Worm (Caenorhabditis elegans) whole organism, young adult: Measurements from ENCODE around the gene nhr-111.

Experiments
- B0019.2 ChIP-seq: fragments of 200-800 bp; sonication (Bioruptor generic); conservative IDR thresholded peaks from 2 replicates; pipeline ENCODE4 v1.3.6; 2022; ENCODE audit warnings: missing genetic modification reagents, missing genetic modification characterization, missing compliant biosample characterization
- C06A6.2 ChIP-seq: fragments of 200-800 bp; sonication (Bioruptor generic); conservative IDR thresholded peaks from 2 replicates; pipeline ENCODE4 v1.3.6; 2022; ENCODE audit warnings: missing genetic modification characterization, missing compliant biosample characterization
- D2030.7 ChIP-seq: fragments of 200-800 bp; sonication (Bioruptor generic); IDR thresholded peaks from 2 replicates; pipeline ENCODE4 v1.3.6; 2022; ENCODE audit warnings: missing genetic modification reagents, missing genetic modification characterization, missing compliant biosample characterization
- F52B5.7 ChIP-seq: sonication (generic microtip); optimal IDR thresholded peaks from 2 replicates; lab custom pipeline; 2016; ENCODE audit warnings: mild to moderate bottlenecking, missing genetic modification characterization, missing compliant biosample characterization
- F57A8.1 ChIP-seq: fragments of 200-800 bp; sonication (Bioruptor generic); optimal IDR thresholded peaks from 2 replicates; lab custom pipeline; 2018; ENCODE audit warnings: mild to moderate bottlenecking, missing genetic modification characterization, moderate library complexity, missing compliant biosample characterization
- T07F8.4 ChIP-seq: sonication (generic microtip); optimal IDR thresholded peaks from 2 replicates; lab custom pipeline; 2016; ENCODE audit warnings: mild to moderate bottlenecking, missing genetic modification characterization, moderate library complexity, missing compliant biosample characterization
- akir-1 ChIP-seq: fragments of 200-800 bp; sonication (Bioruptor generic); optimal IDR thresholded peaks from 2 replicates; lab custom pipeline; 2018; ENCODE audit warnings: mild to moderate bottlenecking, missing genetic modification characterization, moderate library complexity, missing compliant biosample characterization
- aptf-2 ChIP-seq: fragments of 200-800 bp; sonication (Bioruptor generic); conservative IDR thresholded peaks from 2 replicates; pipeline ENCODE4 v1.3.6; 2022; ENCODE audit warnings: missing genetic modification reagents, missing genetic modification characterization, missing compliant biosample characterization
- aptf-3 ChIP-seq: fragments of 200-800 bp; sonication (Bioruptor generic); IDR thresholded peaks from 2 replicates; pipeline ENCODE4 v1.3.6; 2022; ENCODE audit warnings: missing genetic modification characterization, missing compliant biosample characterization
- atf-7 ChIP-seq: sonication (generic microtip); optimal IDR thresholded peaks from 2 replicates; lab custom pipeline; 2017; ENCODE audit warnings: mild to moderate bottlenecking, missing genetic modification characterization, missing compliant biosample characterization
- ccch-3 ChIP-seq: fragments of 200-800 bp; sonication (Bioruptor generic); optimal IDR thresholded peaks from 2 replicates; lab custom pipeline; 2018; ENCODE audit warnings: mild to moderate bottlenecking, missing genetic modification characterization, missing compliant biosample characterization
- ceh-27 ChIP-seq: fragments of 200-800 bp; sonication (Bioruptor generic); optimal IDR thresholded peaks from 2 replicates; lab custom pipeline; 2018; ENCODE audit warnings: mild to moderate bottlenecking, missing genetic modification characterization, moderate library complexity, missing compliant biosample characterization
- ceh-58 ChIP-seq: fragments of 200-800 bp; sonication (Bioruptor generic); IDR thresholded peaks from 2 replicates; pipeline ENCODE4 v1.3.6; 2022; ENCODE audit warnings: missing genetic modification characterization, missing compliant biosample characterization
- efl-1 ChIP-seq: fragments of 150-350 bp; optimal IDR thresholded peaks from 2 replicates; lab custom pipeline; 2014; ENCODE audit warnings: missing biosample characterization, missing genetic modification reagents, missing genetic modification characterization
- gei-17 ChIP-seq: fragments of 200-800 bp; sonication (Bioruptor generic); optimal IDR thresholded peaks from 2 replicates; lab custom pipeline; 2018; ENCODE audit warnings: mild to moderate bottlenecking, missing genetic modification characterization, missing compliant biosample characterization
- hlh-26 ChIP-seq: fragments of 200-800 bp; sonication (Bioruptor generic); conservative IDR thresholded peaks from 2 replicates; pipeline ENCODE4 v1.3.6; 2022; ENCODE audit warnings: missing genetic modification reagents, missing genetic modification characterization, missing compliant biosample characterization
- hsf-1 ChIP-seq: fragments of 200-800 bp; sonication (Bioruptor generic); IDR thresholded peaks from 2 replicates; pipeline ENCODE4 v1.3.6; 2022; ENCODE audit warnings: missing genetic modification reagents, missing genetic modification characterization, missing compliant biosample characterization
- lin-35 ChIP-seq, 3 experiments: fragments of 150-350 bp in 2 of 3; sonication (generic microtip) in 1 of 3; optimal IDR thresholded peaks; 2 replicates each; lab custom pipeline; 2014 to 2018; ENCODE audit warnings: missing biosample characterization in 3 of 3, missing genetic modification characterization in 3 of 3, missing genetic modification reagents in 3 of 3
- lin-54 ChIP-seq: fragments of 200-800 bp; sonication (Bioruptor generic); optimal IDR thresholded peaks from 2 replicates; lab custom pipeline; 2018; ENCODE audit warnings: mild to moderate bottlenecking, missing genetic modification characterization, missing compliant biosample characterization
- madf-3 ChIP-seq: fragments of 200-800 bp; sonication (Bioruptor generic); IDR thresholded peaks from 2 replicates; pipeline ENCODE4 v1.3.6; 2022; ENCODE audit warnings: missing genetic modification reagents, missing genetic modification characterization, missing compliant biosample characterization
- madf-6 ChIP-seq: fragments of 200-800 bp; sonication (Bioruptor generic); IDR thresholded peaks from 2 replicates; pipeline ENCODE4 v1.3.6; 2022; ENCODE audit warnings: missing genetic modification reagents, missing genetic modification characterization, missing compliant biosample characterization
- madf-8 ChIP-seq: fragments of 200-800 bp; sonication (Bioruptor generic); conservative IDR thresholded peaks from 2 replicates; pipeline ENCODE4 v1.3.6; 2022; ENCODE audit warnings: missing genetic modification reagents, missing genetic modification characterization, missing compliant biosample characterization
- mcd-1 ChIP-seq: fragments of 200-800 bp; sonication (Bioruptor generic); IDR thresholded peaks from 2 replicates; pipeline ENCODE4 v1.3.6; 2022; ENCODE audit warnings: missing genetic modification reagents, missing genetic modification characterization, missing compliant biosample characterization
- mes-4 ChIP-seq: sonication (generic microtip); optimal IDR thresholded peaks from 2 replicates; lab custom pipeline; 2016; ENCODE audit warnings: missing genotype, missing genetic modification characterization, missing compliant biosample characterization
- nfya-1 ChIP-seq: sonication (generic microtip); optimal IDR thresholded peaks from 2 replicates; lab custom pipeline; 2017; ENCODE audit warnings: antibody characterized with exemption, missing compliant biosample characterization, missing genetic modification characterization, borderline replicate concordance; ENCODE audit not compliant: insufficient read depth
- nhr-179 ChIP-seq: sonication (generic microtip); optimal IDR thresholded peaks from 2 replicates; lab custom pipeline; 2016; ENCODE audit warnings: mild to moderate bottlenecking, missing genetic modification characterization, missing compliant biosample characterization
- nhr-27 ChIP-seq: fragments of 200-800 bp; sonication (Bioruptor generic); optimal IDR thresholded peaks from 2 replicates; lab custom pipeline; 2018; ENCODE audit warnings: mild to moderate bottlenecking, missing genetic modification characterization, moderate library complexity, missing compliant biosample characterization
- nhr-80 ChIP-seq: sonication (generic microtip); optimal IDR thresholded peaks from 2 replicates; lab custom pipeline; 2016; ENCODE audit warnings: missing genetic modification characterization, missing compliant biosample characterization
- rcor-1 ChIP-seq: fragments of 200-800 bp; sonication (Bioruptor generic); IDR thresholded peaks from 2 replicates; pipeline ENCODE4 v1.3.6; 2022; ENCODE audit warnings: missing genetic modification reagents, missing genetic modification characterization, missing compliant biosample characterization
- snpc-1.1 ChIP-seq: sonication (generic microtip); optimal IDR thresholded peaks from 2 replicates; lab custom pipeline; 2017; ENCODE audit warnings: missing genetic modification characterization, mild to moderate bottlenecking, missing compliant biosample characterization, antibody characterized with exemption, moderate library complexity, missing genotype, missing genetic modification reagents; ENCODE audit not compliant: insufficient read depth
- somi-1 ChIP-seq: fragments of 200-800 bp; sonication (Bioruptor generic); optimal IDR thresholded peaks from 2 replicates; lab custom pipeline; 2018; ENCODE audit warnings: mild to moderate bottlenecking, missing genetic modification characterization, missing compliant biosample characterization
- tbx-9 ChIP-seq: sonication (generic microtip); optimal IDR thresholded peaks from 2 replicates; lab custom pipeline; 2016; ENCODE audit warnings: borderline replicate concordance, missing genetic modification characterization, inconsistent platforms, missing compliant biosample characterization
- unc-62 ChIP-seq: fragments of 150-350 bp; optimal IDR thresholded peaks from 2 replicates; lab custom pipeline; 2014; ENCODE audit warnings: missing biosample characterization, missing genetic modification reagents, missing genetic modification characterization
- zim-3 ChIP-seq: sonication (generic microtip); optimal IDR thresholded peaks from 2 replicates; lab custom pipeline; 2017; ENCODE audit warnings: mild to moderate bottlenecking, missing genetic modification characterization, moderate library complexity, missing compliant biosample characterization
- ztf-18 ChIP-seq: sonication (generic microtip); optimal IDR thresholded peaks from 2 replicates; lab custom pipeline; 2016; ENCODE audit warnings: missing genotype, mild to moderate bottlenecking, missing genetic modification characterization, missing compliant biosample characterization
- ztf-25 ChIP-seq: fragments of 200-800 bp; sonication (Bioruptor generic); IDR thresholded peaks from 2 replicates; pipeline ENCODE4 v1.3.6; 2022; ENCODE audit warnings: missing genetic modification reagents, missing genetic modification characterization, missing compliant biosample characterization
- ztf-28 ChIP-seq: fragments of 200-800 bp; sonication (Bioruptor generic); IDR thresholded peaks from 2 replicates; pipeline ENCODE4 v1.3.6; 2022; ENCODE audit warnings: missing genetic modification reagents, missing genetic modification characterization, missing compliant biosample characterization
- ztf-3 ChIP-seq: fragments of 200-800 bp; sonication (Bioruptor generic); optimal IDR thresholded peaks from 2 replicates; lab custom pipeline; 2018; ENCODE audit warnings: mild to moderate bottlenecking, missing genetic modification characterization, missing compliant biosample characterization
- ztf-6 ChIP-seq: fragments of 200-800 bp; sonication (Bioruptor generic); IDR thresholded peaks from 2 replicates; pipeline ENCODE4 v1.3.6; 2022; ENCODE audit warnings: missing genetic modification reagents, missing genetic modification characterization, missing compliant biosample characterization

nhr-111 gene

DNA sequence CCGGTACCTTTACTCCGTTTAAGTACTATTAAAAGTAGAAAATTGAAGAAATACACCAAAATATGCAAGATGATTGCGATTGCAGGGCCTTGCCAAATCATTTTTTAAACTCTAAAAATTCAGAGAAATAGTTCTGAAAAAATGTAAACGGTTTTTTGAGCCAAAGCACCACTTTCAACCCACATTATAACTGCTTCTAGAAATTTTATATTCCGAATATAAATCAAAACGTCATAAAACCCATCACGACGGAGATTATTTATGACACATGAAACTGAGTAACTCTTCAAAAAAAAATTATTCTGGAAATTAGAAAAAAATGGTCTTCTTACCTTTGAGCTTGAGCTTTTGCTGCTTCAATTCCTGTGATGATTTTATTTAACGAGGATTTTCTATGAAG is 10.4 kb downstream of the nhr-111 start, which contains the start of gene srxa-16:
TSS of gene srxa-16 (minus strand) at position 101 of the 400 bp plus-strand sequence.
- TF ChIP-seq ccch-3 (GFP tag; lab: Kevin White, UChicago) (no peak), ztf-25 (GFP tag; lab: Robert Waterston, UW) (no peak), ceh-58 (GFP tag; lab: Robert Waterston, UW) (no peak), nhr-80 (tag; lab: Kevin White, UChicago) (no peak), ztf-3 (GFP tag; lab: Kevin White, UChicago) (no peak), nhr-179 (tag; lab: Kevin White, UChicago) (no peak), tbx-9 (tag; lab: Kevin White, UChicago) (no peak), ztf-18 (tag; lab: Kevin White, UChicago) (no peak)
- TF ChIP-seq, all 124 proteins: peak for 0

DNA sequence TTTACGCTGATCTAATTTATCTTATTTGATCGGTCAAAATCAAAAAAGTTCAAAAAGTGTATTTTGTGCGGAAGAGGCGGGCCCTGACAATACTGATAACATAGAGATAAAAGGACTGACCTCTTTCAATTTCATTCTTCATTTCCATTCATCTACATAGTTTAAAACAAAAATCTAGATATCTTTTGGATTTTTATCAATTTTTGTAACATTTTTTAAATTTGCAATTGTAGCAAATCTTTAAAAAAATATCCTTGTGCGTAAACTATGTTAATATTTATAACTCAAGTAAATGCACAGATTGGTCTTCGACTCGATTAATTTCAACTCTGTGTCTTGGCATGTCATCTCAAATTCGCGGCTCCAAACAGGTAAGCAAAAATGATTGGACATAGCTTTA is 21.0 kb downstream of the nhr-111 start, which contains the start of gene argk-1:
TSS of gene argk-1 (plus strand) at position 301 of the 400 bp plus-strand sequence.
- no peak for TF ChIP-seq somi-1 (GFP tag; lab: Kevin White, UChicago)
- no peak for TF ChIP-seq madf-8
- TF ChIP-seq unc-62: no peak
- TF ChIP-seq lin-35 (GFP tag; optimal IDR thresholded peaks at IDR 0.05; lab: Kevin White, UChicago): no peak
- TF ChIP-seq nfya-1 (tag; lab: Kevin White, UChicago): no peak
- no peak for TF ChIP-seq D2030.7 (GFP tag; lab: Robert Waterston, UW)
- TF ChIP-seq mes-4: no peak
- TF ChIP-seq rcor-1: no peak
- TF ChIP-seq lin-54 (GFP tag; lab: Kevin White, UChicago): no peak
- no peak for TF ChIP-seq mcd-1 (GFP tag; lab: Robert Waterston, UW)

DNA sequence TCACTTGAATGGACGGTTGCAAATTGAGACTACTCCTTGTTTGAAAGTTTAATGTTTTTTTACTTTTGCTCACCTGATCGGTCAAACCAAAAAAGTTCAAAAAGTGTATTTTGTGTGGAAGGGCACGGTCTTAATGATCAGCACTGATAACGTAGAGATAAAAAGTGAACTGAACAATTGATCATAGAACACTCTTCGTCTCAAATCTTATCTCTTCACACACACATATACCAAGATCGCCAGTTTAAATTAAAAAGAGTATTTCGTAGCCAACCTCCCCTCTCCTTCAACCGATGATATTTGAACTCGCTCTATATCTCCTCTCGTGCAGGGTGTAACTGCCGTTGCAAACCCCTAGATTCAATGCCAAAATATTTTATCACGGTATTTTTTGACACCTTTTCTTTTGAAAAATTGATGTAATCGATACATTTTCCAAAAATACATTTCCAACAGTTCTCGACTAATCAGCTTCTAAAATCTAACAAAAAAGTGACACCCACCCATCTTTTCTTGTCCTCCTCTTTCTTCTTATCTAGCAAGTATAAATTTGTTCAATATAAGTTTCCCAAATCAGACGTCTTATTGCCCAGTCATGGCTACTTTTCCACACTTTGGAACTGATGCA is 24.4 kb downstream of the nhr-111 start, which contains the start of gene cth-1:
TSS of gene cth-1 (plus strand) at position 578 of the 628 bp plus-strand sequence.
- TF ChIP-seq nhr-80 (tag; lab: Kevin White, UChicago) (peak; percentile 68), gei-17 (no peak), aptf-2 (no peak), zim-3 (tag; lab: Kevin White, UChicago) (no peak)

ce11 chrV:16099441-16099840 is 25.2 kb downstream of the nhr-111 start, which contains the start of gene str-7:
str-7 (minus strand) TSS chrV:16099541.
- TF ChIP-seq madf-6 (no peak), B0019.2 (GFP tag; lab: Robert Waterston, UW) (no peak), aptf-3 (GFP tag; lab: Robert Waterston, UW) (no peak), hlh-26 (GFP tag; lab: Robert Waterston, UW) (no peak), somi-1 (GFP tag; lab: Kevin White, UChicago) (no peak), ceh-27 (GFP tag; lab: Kevin White, UChicago) (no peak), ztf-28 (GFP tag; lab: Robert Waterston, UW) (no peak), snpc-1.1 (no peak), nhr-27 (tag; lab: Kevin White, UChicago) (no peak), hsf-1 (GFP tag; lab: Robert Waterston, UW) (no peak), T07F8.4 (tag; lab: Kevin White, UChicago) (no peak), F57A8.1 (no peak), akir-1 (GFP tag; lab: Kevin White, UChicago) (no peak), tbx-9 (tag; lab: Kevin White, UChicago) (no peak), madf-3 (GFP tag; lab: Robert Waterston, UW) (no peak), ztf-6 (GFP tag; lab: Robert Waterston, UW) (no peak), atf-7 (tag; lab: Kevin White, UChicago) (no peak), F52B5.7 (tag; lab: Kevin White, UChicago) (no peak), efl-1 (no peak), C06A6.2 (GFP tag; lab: Robert Waterston, UW) (no peak)
